Worm (Caenorhabditis elegans): ENCODE data around the gene F56D6.19.

DNA sequence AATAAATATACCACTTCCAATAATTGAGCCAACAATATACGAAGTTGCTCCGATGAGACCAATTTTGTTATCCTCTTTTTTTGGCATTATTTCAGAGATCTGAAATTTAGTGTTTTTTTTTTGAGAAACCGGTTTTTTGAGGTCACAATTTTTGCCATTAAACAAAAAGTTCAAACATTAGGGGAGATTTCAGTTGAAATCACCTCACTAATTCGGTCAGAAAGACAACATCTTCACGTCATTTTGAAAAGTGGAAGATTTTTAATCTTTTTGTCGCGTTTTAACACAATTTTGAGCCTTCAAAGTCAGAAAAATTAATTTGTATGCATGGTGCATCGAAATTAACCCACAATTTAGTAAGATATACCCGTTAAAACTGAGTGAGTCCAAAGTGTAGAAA, 49.6 kb upstream of the F56D6.19 start, which contains the start of gene aat-8:
- TF ChIP-seq scrt-1 (GFP tag; IDR thresholded peaks at IDR 0.05) = no peak
- no peak for TF ChIP-seq flt-1 (GFP tag; IDR thresholded peaks at IDR 0.05)
- TF ChIP-seq hmbx-1 (tag; optimal IDR thresholded peaks at IDR 0.05) = no peak
- no peak for TF ChIP-seq F13C5.2 (tag; optimal IDR thresholded peaks at IDR 0.05)
- TF ChIP-seq aly-1 (tag; optimal IDR thresholded peaks at IDR 0.05) = no peak
- TF ChIP-seq ama-1 (optimal IDR thresholded peaks at IDR 0.05) = no peak
- no peak for TF ChIP-seq ets-7 (tag; optimal IDR thresholded peaks at IDR 0.05)
- TF ChIP-seq tbx-11 (GFP tag; IDR thresholded peaks at IDR 0.05) = no peak
